Worm (Caenorhabditis elegans) whole organism, midembryonic: ENCODE measurements around the gene zig-8.

Experiments
- cog-1 ChIP-seq: sonication (generic microtip); optimal IDR thresholded peaks from 2 replicates; lab custom pipeline; 2016; ENCODE audit warnings: missing genetic modification characterization, missing compliant biosample characterization
- flt-1 ChIP-seq: fragments of 200-800 bp; sonication (Bioruptor generic); IDR thresholded peaks from 2 replicates; pipeline ENCODE4 v1.3.6; 2022; ENCODE audit warnings: missing genetic modification characterization, missing compliant biosample characterization
- klf-2 ChIP-seq: fragments of 200-800 bp; sonication (Bioruptor generic); conservative IDR thresholded peaks from 2 replicates; pipeline ENCODE4 v1.3.6; 2022; ENCODE audit warnings: missing genetic modification reagents, missing genetic modification characterization, missing compliant biosample characterization
- ztf-29 ChIP-seq: fragments of 200-800 bp; sonication (Bioruptor generic); IDR thresholded peaks from 2 replicates; pipeline ENCODE4 v1.3.6; 2022; ENCODE audit warnings: missing genetic modification reagents, missing genetic modification characterization, missing compliant biosample characterization

DNA sequence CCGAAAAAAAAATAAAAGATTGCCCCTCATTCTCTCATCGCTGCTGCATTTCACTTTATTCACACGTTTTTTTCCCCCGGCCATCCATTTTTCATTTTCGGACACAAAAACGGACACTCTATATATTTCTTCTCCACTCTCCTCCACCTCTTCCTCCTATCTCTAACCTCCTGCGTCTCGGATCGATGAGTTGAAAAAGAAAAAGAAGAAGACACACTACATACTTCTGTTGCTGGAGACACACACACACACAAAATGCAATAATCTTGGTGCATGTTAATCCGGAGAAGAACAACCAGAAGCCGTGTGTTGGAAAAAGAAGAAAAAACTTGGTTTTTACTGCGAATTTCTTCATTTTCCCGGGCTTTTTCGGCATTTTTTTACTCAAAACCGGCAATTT, 13.7 kb upstream of the zig-8 start:
- no peak for TF ChIP-seq ztf-29 (GFP tag; lab: Robert Waterston, UW)
- peak; percentile 21 for TF ChIP-seq cog-1 (tag; lab: Kevin White, UChicago)
- TF ChIP-seq klf-2 (GFP tag; lab: Robert Waterston, UW) = no peak
- 0 out of 2 replicates have a peak, but pooled peaks have one; percentile 18 for TF ChIP-seq flt-1 (GFP tag; lab: Robert Waterston, UW)
